Fruit fly (Drosophila melanogaster) whole organism, embryonic: Measurements from ENCODE around the gene CG31495.

Source experiments
- CG10209 ChIP-seq: fragments of 200-800 bp; sonication (Bioruptor generic); optimal IDR thresholded peaks from 3 replicates; lab custom pipeline; 2017; ENCODE audit warnings: missing biosample characterization, mild to moderate bottlenecking, missing genetic modification characterization, missing genetic modification reagents
- CG10565 ChIP-seq: fragments of 200-800 bp; sonication (Bioruptor generic); optimal IDR thresholded peaks from 3 replicates; lab custom pipeline; 2016; ENCODE audit warnings: missing biosample characterization, mild to moderate bottlenecking, missing genetic modification characterization
- CG11504 ChIP-seq: fragments of 200-800 bp; sonication (Bioruptor generic); optimal IDR thresholded peaks from 3 replicates; lab custom pipeline; 2019; ENCODE audit warnings: missing biosample characterization, mild to moderate bottlenecking, missing genetic modification characterization, moderate library complexity
- CG11560 ChIP-seq: fragments of 200-800 bp; sonication (Bioruptor generic); IDR thresholded peaks from 3 replicates; pipeline ENCODE4 v1.3.6; 2022; ENCODE audit warnings: missing biosample characterization, missing genetic modification characterization
- CG11696 ChIP-seq: fragments of 200-800 bp; sonication (Bioruptor generic); IDR thresholded peaks from 2 replicates; pipeline ENCODE4 v1.3.6; 2022; ENCODE audit warnings: missing biosample characterization, missing genetic modification characterization
- CG12769 ChIP-seq: fragments of 200-800 bp; sonication (Bioruptor generic); optimal IDR thresholded peaks from 2 replicates; lab custom pipeline; 2019; ENCODE audit warnings: missing biosample characterization, mild to moderate bottlenecking, missing genetic modification characterization, moderate library complexity
- CG13775 ChIP-seq: fragments of 200-800 bp; sonication (Bioruptor generic); optimal IDR thresholded peaks from 3 replicates; lab custom pipeline; 2017; ENCODE audit warnings: missing biosample characterization, mild to moderate bottlenecking, missing genetic modification characterization
- CG14441 ChIP-seq: fragments of 200-800 bp; sonication (Bioruptor generic); IDR thresholded peaks from 2 replicates; pipeline ENCODE4 v1.3.6; 2022; ENCODE audit warnings: missing biosample characterization, missing genetic modification characterization
- CG14965 ChIP-seq: fragments of 200-800 bp; sonication (Bioruptor generic); optimal IDR thresholded peaks from 2 replicates; lab custom pipeline; 2016; ENCODE audit warnings: missing biosample characterization, missing genetic modification characterization, borderline replicate concordance
- CG15514 ChIP-seq: fragments of 200-800 bp; sonication (Bioruptor generic); optimal IDR thresholded peaks from 3 replicates; lab custom pipeline; 2017; ENCODE audit warnings: missing biosample characterization, missing genetic modification characterization, mild to moderate bottlenecking, moderate library complexity, missing genetic modification reagents
- CG2889 ChIP-seq: fragments of 200-800 bp; sonication (Bioruptor generic); IDR thresholded peaks from 3 replicates; pipeline ENCODE4 v1.3.6; 2022; ENCODE audit warnings: missing biosample characterization, missing genetic modification characterization
- CG3065 ChIP-seq: fragments of 200-800 bp; sonication (Bioruptor generic); optimal IDR thresholded peaks from 2 replicates; lab custom pipeline; 2016; ENCODE audit warnings: missing biosample characterization, missing genetic modification characterization
- CG32532 ChIP-seq: fragments of 200-800 bp; sonication (Bioruptor generic); IDR thresholded peaks from 2 replicates; pipeline ENCODE4 v1.3.6; 2022; ENCODE audit warnings: missing biosample characterization, missing genetic modification characterization
- CG32772 ChIP-seq: fragments of 200-800 bp; sonication (Bioruptor generic); IDR thresholded peaks from 2 replicates; pipeline ENCODE4 v1.3.6; 2022; ENCODE audit warnings: missing biosample characterization, missing genetic modification characterization
- CG3281 ChIP-seq: fragments of 200-800 bp; sonication (Bioruptor generic); optimal IDR thresholded peaks from 3 replicates; lab custom pipeline; 2017; ENCODE audit warnings: missing biosample characterization, mild to moderate bottlenecking, missing genetic modification characterization
- CG34422 ChIP-seq: fragments of 200-800 bp; sonication (Bioruptor generic); IDR thresholded peaks from 3 replicates; pipeline ENCODE4 v1.3.6; 2022; ENCODE audit warnings: missing biosample characterization, missing genetic modification characterization
- CG3838 ChIP-seq: fragments of 200-800 bp; sonication (Bioruptor generic); optimal IDR thresholded peaks from 3 replicates; lab custom pipeline; 2016; ENCODE audit warnings: missing biosample characterization, missing genetic modification characterization
- CG4730 ChIP-seq: fragments of 200-800 bp; sonication (Bioruptor generic); IDR thresholded peaks from 2 replicates; pipeline ENCODE4 v1.3.6; 2022; ENCODE audit warnings: missing biosample characterization, missing genetic modification characterization
- CG7357 ChIP-seq: fragments of 200-800 bp; sonication (Bioruptor generic); IDR thresholded peaks from 3 replicates; pipeline ENCODE4 v1.3.6; 2022; ENCODE audit warnings: missing biosample characterization, missing genetic modification characterization
- CG9215 ChIP-seq: fragments of 200-800 bp; sonication (Bioruptor generic); IDR thresholded peaks from 2 replicates; pipeline ENCODE4 v1.3.6; 2022; ENCODE audit warnings: missing biosample characterization, missing genetic modification characterization
- D19A ChIP-seq: fragments of 200-800 bp; optimal IDR thresholded peaks from 3 replicates; lab custom pipeline; 2019; ENCODE audit warnings: missing biosample characterization, mild to moderate bottlenecking, missing genetic modification characterization, moderate library complexity
- Dfd ChIP-seq, 2 experiments: fragments of >200 bp; optimal IDR thresholded peaks; 2 replicates each; lab custom pipeline; 2017; ENCODE audit warnings: missing biosample characterization in 2 of 2, missing genetic modification characterization in 2 of 2
- Drgx ChIP-seq: fragments of 200-800 bp; sonication (Bioruptor generic); IDR thresholded peaks from 2 replicates; pipeline ENCODE4 v1.3.6; 2022; ENCODE audit warnings: missing biosample characterization, missing genetic modification characterization
- Lhr ChIP-seq: fragments of 200-800 bp; sonication (Bioruptor generic); optimal IDR thresholded peaks from 3 replicates; lab custom pipeline; 2017; ENCODE audit warnings: mild to moderate bottlenecking, missing biosample characterization, missing genetic modification reagents, missing genetic modification characterization
- Med ChIP-seq: fragments of 200-800 bp; sonication (Bioruptor generic); peaks from one replicate; lab custom pipeline; 2016; ENCODE audit warnings: missing biosample characterization, missing genetic modification characterization, mild to moderate bottlenecking, inconsistent platforms, moderate library complexity
- Mes4 ChIP-seq: fragments of 200-800 bp; sonication (Bioruptor generic); optimal IDR thresholded peaks from 2 replicates; lab custom pipeline; 2016; ENCODE audit warnings: missing biosample characterization, missing genetic modification characterization
- NK7.1 ChIP-seq: fragments of 200-800 bp; sonication (Bioruptor generic); optimal IDR thresholded peaks from 3 replicates; lab custom pipeline; 2016; ENCODE audit warnings: missing biosample characterization, missing genetic modification characterization
- Neu2 ChIP-seq: fragments of 200-800 bp; sonication (Bioruptor generic); optimal IDR thresholded peaks from 3 replicates; lab custom pipeline; 2016; ENCODE audit warnings: missing biosample characterization, missing genetic modification characterization, borderline replicate concordance
- Poxn ChIP-seq: fragments of 200-800 bp; sonication (Bioruptor generic); IDR thresholded peaks from 2 replicates; pipeline ENCODE4 v1.3.6; 2022; ENCODE audit warnings: missing biosample characterization, missing genetic modification characterization
- Trl ChIP-seq, 3 experiments: fragments of >200 bp in 2 of 3; fragments of 200-800 bp in 1 of 3; sonication (Bioruptor generic) in 1 of 3; optimal IDR thresholded peaks; 2 replicates in 1 of 3; 3 replicates in 2 of 3; lab custom pipeline; 2016 to 2017; ENCODE audit warnings: missing biosample characterization in 1 of 3, missing genetic modification characterization in 1 of 3
- Usf ChIP-seq: fragments of 200-800 bp; sonication (Bioruptor generic); optimal IDR thresholded peaks from 2 replicates; lab custom pipeline; 2017; ENCODE audit warnings: missing genotype, missing biosample characterization, missing genetic modification characterization
- Xrp1 ChIP-seq: fragments of 200-800 bp; sonication (Bioruptor generic); IDR thresholded peaks from 2 replicates; pipeline ENCODE4 v1.3.6; 2022; ENCODE audit warnings: missing biosample characterization, missing genetic modification characterization
- bowl ChIP-seq: fragments of 200-800 bp; sonication (Bioruptor generic); IDR thresholded peaks from 2 replicates; pipeline ENCODE4 v1.3.6; 2022; ENCODE audit warnings: missing biosample characterization, missing genetic modification characterization
- cad ChIP-seq: fragments of >200 bp; optimal IDR thresholded peaks from 2 replicates; lab custom pipeline; 2017; ENCODE audit warnings: missing biosample characterization, missing genetic modification characterization
- chm ChIP-seq: fragments of 200-800 bp; sonication (Bioruptor generic); IDR thresholded peaks from 2 replicates; pipeline ENCODE4 v1.3.6; 2022; ENCODE audit warnings: missing biosample characterization, missing genetic modification characterization
- chn ChIP-seq: fragments of 200-800 bp; sonication (Bioruptor generic); optimal IDR thresholded peaks from 2 replicates; lab custom pipeline; 2016; ENCODE audit warnings: missing biosample characterization, missing genetic modification characterization
- fu2 ChIP-seq: fragments of 200-800 bp; sonication (Bioruptor generic); optimal IDR thresholded peaks from 2 replicates; lab custom pipeline; 2016; ENCODE audit warnings: missing biosample characterization, missing genetic modification characterization
- gcm2 ChIP-seq: fragments of 200-800 bp; sonication (Bioruptor generic); optimal IDR thresholded peaks from 2 replicates; lab custom pipeline; 2016; ENCODE audit warnings: missing biosample characterization, missing genetic modification characterization
- gfzf ChIP-seq: fragments of 200-800 bp; sonication (Bioruptor generic); optimal IDR thresholded peaks from 2 replicates; lab custom pipeline; 2016; ENCODE audit warnings: missing biosample characterization, mild to moderate bottlenecking, missing genetic modification characterization, moderate library complexity
- hb ChIP-seq: fragments of 200-800 bp; sonication (Bioruptor generic); IDR thresholded peaks from 3 replicates; pipeline ENCODE4 v1.3.6; 2022; ENCODE audit warnings: missing biosample characterization, missing genetic modification characterization; ENCODE audit not compliant: partially characterized antibody
- jumu ChIP-seq: fragments of 200-800 bp; sonication (Bioruptor generic); optimal IDR thresholded peaks from 3 replicates; lab custom pipeline; 2016; ENCODE audit warnings: missing biosample characterization, missing genetic modification characterization
- lov ChIP-seq, 2 experiments: fragments of 200-800 bp in 1 of 2; fragments of >200 bp in 1 of 2; sonication (Bioruptor generic) in 1 of 2; IDR thresholded peaks in 1 of 2; optimal IDR thresholded peaks in 1 of 2; 2 replicates in 1 of 2; 3 replicates in 1 of 2; pipeline versions ENCODE4 v1.3.6 to Lab custom; 2017 to 2022; ENCODE audit warnings: missing biosample characterization in 1 of 2, missing genetic modification characterization in 1 of 2
- nau ChIP-seq: fragments of 200-800 bp; sonication (Bioruptor generic); optimal IDR thresholded peaks from 3 replicates; lab custom pipeline; 2017; ENCODE audit warnings: missing biosample characterization, mild to moderate bottlenecking, missing genetic modification characterization, missing genetic modification reagents
- nerfin-1 ChIP-seq: fragments of 200-800 bp; sonication (Bioruptor generic); optimal IDR thresholded peaks from 3 replicates; lab custom pipeline; 2019; ENCODE audit warnings: missing biosample characterization, mild to moderate bottlenecking, missing genetic modification characterization, moderate library complexity
- nerfin-2 ChIP-seq: fragments of 200-800 bp; sonication (Bioruptor generic); IDR thresholded peaks from 2 replicates; pipeline ENCODE4 v1.3.6; 2022; ENCODE audit warnings: missing biosample characterization, missing genetic modification characterization; ENCODE audit not compliant: partially characterized antibody
- pum ChIP-seq: fragments of 200-800 bp; sonication (Bioruptor generic); optimal IDR thresholded peaks from 2 replicates; lab custom pipeline; 2016; ENCODE audit warnings: missing biosample characterization, missing genetic modification characterization
- rib ChIP-seq: fragments of 200-800 bp; sonication (Bioruptor generic); IDR thresholded peaks from 2 replicates; pipeline ENCODE4 v1.3.6; 2022; ENCODE audit warnings: missing biosample characterization, missing genetic modification characterization
- run ChIP-seq: fragments of 200-800 bp; sonication (Bioruptor generic); optimal IDR thresholded peaks from 3 replicates; lab custom pipeline; 2018; ENCODE audit warnings: missing biosample characterization, mild to moderate bottlenecking, missing genetic modification characterization
- sd ChIP-seq: fragments of 200-800 bp; sonication (Bioruptor generic); optimal IDR thresholded peaks from 3 replicates; lab custom pipeline; 2018; ENCODE audit warnings: missing biosample characterization, mild to moderate bottlenecking, missing genetic modification characterization, moderate library complexity
- slbo ChIP-seq: fragments of 200-800 bp; sonication (Bioruptor generic); IDR thresholded peaks from 2 replicates; pipeline ENCODE4 v1.3.6; 2022; ENCODE audit warnings: missing biosample characterization, missing genetic modification characterization
- vfl ChIP-seq: fragments of 200-800 bp; sonication (Bioruptor generic); optimal IDR thresholded peaks from 2 replicates; lab custom pipeline; 2016; ENCODE audit warnings: missing biosample characterization, missing genetic modification characterization

Gene CG31495

DNA sequence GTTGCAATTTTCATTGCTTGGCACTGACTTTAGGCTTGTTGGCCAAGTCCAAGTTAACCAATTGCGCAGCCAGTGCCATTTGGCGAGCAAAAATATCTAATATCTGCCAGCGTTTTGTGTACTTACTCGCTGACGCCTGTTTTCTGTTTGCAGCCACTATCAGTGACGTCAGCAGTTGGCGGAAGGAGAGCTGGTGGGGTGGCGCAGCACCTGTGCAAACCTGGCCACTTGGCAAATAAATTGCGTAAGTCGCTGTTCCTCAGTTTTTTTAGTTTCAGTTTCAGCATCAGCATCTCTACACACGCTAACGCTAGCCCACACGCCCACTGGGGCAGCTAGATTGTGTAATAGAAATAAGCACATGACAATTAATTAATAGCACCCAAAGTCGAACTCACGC, 20.7 kb downstream of the CG31495 start:
- TF ChIP-seq jumu (GFP tag; lab: Kevin White, UChicago) (no peak), rib (GFP tag; lab: Robert Waterston, UW) (no peak), Neu2 (GFP tag; lab: Kevin White, UChicago) (no peak), Poxn (GFP tag; lab: Robert Waterston, UW) (no peak), vfl (GFP tag; lab: Kevin White, UChicago) (no peak), CG32772 (GFP tag; lab: Robert Waterston, UW) (no peak), CG14965 (GFP tag; lab: Kevin White, UChicago) (no peak), bowl (GFP tag; lab: Robert Waterston, UW) (no peak), hb (GFP tag; lab: Robert Waterston, UW) (no peak), nerfin-2 (GFP tag; lab: Robert Waterston, UW) (no peak), CG3065 (GFP tag; lab: Kevin White, UChicago) (no peak), CG14441 (GFP tag; lab: Robert Waterston, UW) (no peak), Usf (GFP tag; lab: Kevin White, UChicago) (no peak), CG9215 (GFP tag; lab: Robert Waterston, UW) (no peak), D19A (tag; lab: Kevin White, UChicago) (no peak), nerfin-1 (no peak), CG4730 (0 out of 2 replicates have a peak, but pooled peaks have one; percentile 9), NK7.1 (GFP tag; lab: Kevin White, UChicago) (no peak), gcm2 (GFP tag; lab: Kevin White, UChicago) (no peak), nau (GFP tag; lab: Kevin White, UChicago) (no peak), CG15514 (peak; percentile 19), chn (GFP tag; lab: Kevin White, UChicago) (no peak), CG12769 (tag; lab: Kevin White, UChicago) (no peak), CG3838 (GFP tag; lab: Kevin White, UChicago) (no peak), lov (optimal IDR thresholded peaks at IDR 0.05; lab: Kevin White, UChicago) (no peak), lov (GFP tag; IDR thresholded peaks at IDR 0.05; lab: Robert Waterston, UW) (no peak), CG7357 (no peak), CG13775 (no peak), gfzf (no peak), slbo (GFP tag; lab: Robert Waterston, UW) (0 out of 2 replicates have a peak, but pooled peaks have one; percentile 26), CG11504 (tag; lab: Kevin White, UChicago) (no peak), Xrp1 (no peak), pum (GFP tag; lab: Kevin White, UChicago) (no peak), fu2 (GFP tag; lab: Kevin White, UChicago) (no peak), CG10209 (peak; percentile 0), CG3281 (peak; percentile 11), Lhr (GFP tag; lab: Kevin White, UChicago) (no peak), run (no peak), Trl (optimal IDR thresholded peaks at IDR 0.05; lab: Kevin White, UChicago) (no peak), Trl (GFP tag; optimal IDR thresholded peaks at IDR 0.05; lab: Kevin White, UChicago) (no peak), CG10565 (GFP tag; lab: Kevin White, UChicago) (no peak), CG34422 (GFP tag; lab: Robert Waterston, UW) (no peak), CG11560 (no peak), chm (GFP tag; lab: Robert Waterston, UW) (no peak), Mes4 (no peak), sd (tag; lab: Kevin White, UChicago) (no peak), CG32532 (GFP tag; lab: Robert Waterston, UW) (no peak), cad (GFP tag; lab: Kevin White, UChicago) (no peak), Dfd (GFP tag; optimal IDR thresholded peaks at IDR 0.05; lab: Kevin White, UChicago) (no peak), Med (GFP tag; lab: Kevin White, UChicago) (peak; percentile 37), Drgx (GFP tag; lab: Robert Waterston, UW) (0 out of 2 replicates have a peak, but pooled peaks have one; percentile 20), CG11696 (GFP tag; lab: Robert Waterston, UW) (no peak), CG2889 (GFP tag; lab: Robert Waterston, UW) (no peak)
